Fruit fly (Drosophila melanogaster) whole organism: ENCODE results near the gene CG1246.

Experiments
- CG8478 ChIP-seq: fragments of >200 bp; optimal IDR thresholded peaks from 2 replicates; lab custom pipeline; 2018; ENCODE audit warnings: inconsistent platforms
- Dll ChIP-seq: fragments of >200 bp; optimal IDR thresholded peaks from 2 replicates; lab custom pipeline; 2017
- EcR ChIP-seq, 2 experiments: fragments of >200 bp; optimal IDR thresholded peaks; 2 replicates each; lab custom pipeline; 2017; ENCODE audit warnings: missing biosample characterization in 2 of 2, missing genetic modification characterization in 2 of 2, missing genetic modification reagents in 2 of 2
- pan ChIP-seq: fragments of >200 bp; optimal IDR thresholded peaks from 2 replicates; lab custom pipeline; 2017
- psq ChIP-seq: fragments of >200 bp; optimal IDR thresholded peaks from 2 replicates; lab custom pipeline; 2017
- usp ChIP-seq: fragments of >200 bp; optimal IDR thresholded peaks from 2 replicates; lab custom pipeline; 2017; ENCODE audit warnings: missing biosample characterization, missing genetic modification characterization, mixed read lengths

DNA sequence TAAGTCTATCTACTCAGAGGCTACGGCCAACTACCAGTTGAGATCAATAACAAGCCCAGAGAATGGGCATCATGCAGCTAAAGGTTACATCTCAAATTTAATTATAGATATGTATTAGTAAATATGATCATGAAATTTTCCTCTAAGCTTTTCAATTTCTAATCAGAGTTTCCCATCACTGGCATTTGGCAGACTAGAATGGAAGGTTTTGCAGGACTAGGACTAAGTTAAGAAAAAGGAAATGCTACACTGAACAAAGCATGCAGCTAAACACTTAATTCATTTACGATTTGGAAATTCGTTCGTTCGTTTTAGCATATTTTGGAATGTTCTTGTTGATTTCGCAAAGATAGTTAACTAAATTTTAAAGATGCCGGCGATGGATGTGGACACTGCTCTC, 11.5 kb downstream of the CG1246 start, which contains the start of gene CG33233:
- TF ChIP-seq psq (lab: Kevin White, UChicago) (no peak), pan (no peak), usp (GFP tag; lab: Kevin White, UChicago) (no peak), EcR (GFP tag; optimal IDR thresholded peaks at IDR 0.05; lab: Kevin White, UChicago) (no peak), CG8478 (lab: Kevin White, UChicago) (no peak), Dll (lab: Kevin White, UChicago) (no peak)
